Fruit fly (Drosophila melanogaster): ENCODE data around the gene Met.

- TF ChIP-seq CG8478 (optimal IDR thresholded peaks at IDR 0.05) (no peak), CTCF (optimal IDR thresholded peaks at IDR 0.05) (no peak)
Measured at dm6 chrX:11576540-11576939, 39.4 kb upstream of the Met start, which contains the start of gene CG11695.

Data from S2 (cell line).